Fruit fly (Drosophila melanogaster): ENCODE measurements around the gene CG31465.

The CG31465 gene

dm6 chr3R:21853618-21854573, 26.7 kb upstream of the CG31465 start:
- TF ChIP-seq Sin3A (optimal IDR thresholded peaks at IDR 0.05) (no peak), ttk (optimal IDR thresholded peaks at IDR 0.05) (no peak), insv (optimal IDR thresholded peaks at IDR 0.05) (no peak), psq (optimal IDR thresholded peaks at IDR 0.05) (no peak), h (optimal IDR thresholded peaks at IDR 0.05) (no peak), Myc (optimal IDR thresholded peaks at IDR 0.05) (no peak)

DNA sequence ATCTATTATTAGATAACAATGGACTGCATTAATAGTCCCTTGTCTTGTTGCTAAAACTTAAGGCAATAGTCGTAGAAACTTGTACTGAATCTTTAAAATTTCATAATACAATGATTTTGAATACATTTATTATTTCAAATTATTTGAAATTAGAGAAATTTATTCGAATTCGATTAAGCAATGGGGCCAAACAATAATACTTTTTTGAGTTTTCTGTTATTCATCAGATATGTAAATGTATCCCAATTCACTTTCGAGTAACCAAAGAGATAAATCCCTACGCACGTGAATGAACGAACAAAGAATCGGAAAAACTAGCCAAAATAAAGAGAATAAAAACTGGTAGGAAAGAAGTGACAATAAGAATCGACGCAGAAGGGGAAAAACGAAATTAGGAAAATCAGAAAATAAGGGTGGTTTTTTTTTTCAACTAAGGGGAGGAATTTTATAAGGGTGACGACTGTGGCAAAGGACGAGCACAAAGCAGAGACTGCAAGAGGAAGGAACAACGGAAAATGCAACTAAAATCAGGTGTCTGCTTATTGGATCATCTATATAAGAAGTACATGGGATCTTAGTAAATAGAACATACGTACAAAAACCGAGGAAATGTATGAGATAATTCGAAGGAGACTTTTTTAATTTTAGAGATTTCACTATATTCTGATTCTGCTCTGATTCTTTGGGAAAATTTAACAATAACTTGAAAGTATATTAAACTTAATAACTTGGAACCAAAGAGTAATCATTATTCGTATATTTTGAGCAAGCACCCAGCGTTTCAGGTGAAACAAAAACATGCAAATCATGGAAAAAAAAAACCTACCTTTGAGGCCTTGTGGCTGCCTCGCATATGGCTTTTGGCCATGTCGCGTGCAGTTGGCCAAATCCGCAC, 25.8 kb upstream of the CG31465 start:
- TF ChIP-seq h (optimal IDR thresholded peaks at IDR 0.05) (no peak), insv (optimal IDR thresholded peaks at IDR 0.05) (no peak), ttk (optimal IDR thresholded peaks at IDR 0.05) (no peak), Myc (optimal IDR thresholded peaks at IDR 0.05) (no peak), Sin3A (optimal IDR thresholded peaks at IDR 0.05) (no peak), psq (optimal IDR thresholded peaks at IDR 0.05) (no peak)

dm6 chr3R:21855469-21855826, 25.2 kb upstream of the CG31465 start:
- TF ChIP-seq Sin3A (optimal IDR thresholded peaks at IDR 0.05), result no peak
- no peak for TF ChIP-seq h (optimal IDR thresholded peaks at IDR 0.05)
- no peak for TF ChIP-seq psq (optimal IDR thresholded peaks at IDR 0.05)
- TF ChIP-seq insv (optimal IDR thresholded peaks at IDR 0.05), result no peak
- TF ChIP-seq Myc (optimal IDR thresholded peaks at IDR 0.05), result no peak
- no peak for TF ChIP-seq ttk (optimal IDR thresholded peaks at IDR 0.05)

DNA sequence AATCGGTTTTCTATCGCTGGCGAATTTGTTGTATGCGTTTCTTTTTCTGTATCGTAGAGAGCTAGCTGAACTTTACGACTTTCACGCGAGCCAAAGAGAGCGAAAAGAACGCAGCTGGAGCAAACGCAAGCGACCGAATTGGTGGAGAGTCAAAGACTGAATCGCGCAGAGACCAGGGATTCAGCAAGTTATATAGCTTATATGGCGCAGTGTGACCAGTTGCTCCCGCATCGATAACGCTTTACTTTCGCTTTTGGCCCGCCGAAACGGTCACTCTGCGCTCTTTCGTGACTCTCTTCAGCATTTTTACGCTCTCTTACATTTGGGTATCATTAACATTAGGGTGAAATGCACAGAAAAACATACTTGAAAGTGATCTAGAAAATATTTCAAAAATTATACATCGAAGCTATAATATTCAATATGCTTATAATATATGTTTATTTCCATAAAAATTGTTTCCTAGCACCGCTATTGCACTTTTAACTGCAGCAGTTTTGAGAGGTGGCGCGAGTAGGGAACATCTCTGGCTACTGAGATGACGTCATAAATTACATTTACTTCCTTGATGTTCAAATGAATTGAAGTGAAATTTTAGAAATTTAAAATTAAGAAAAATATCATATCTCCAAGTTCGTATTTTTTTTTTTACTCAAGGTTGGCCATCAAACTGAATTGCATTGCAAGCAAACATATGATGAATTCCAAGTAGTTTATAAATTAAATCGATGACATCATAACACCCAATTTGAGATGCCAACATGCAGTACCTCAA, 24.3 kb upstream of the CG31465 start, which contains the start of gene glec:
Gene glec (minus strand): TSS at position 169 of the 775 bp plus-strand sequence.
- TF ChIP-seq Myc (optimal IDR thresholded peaks at IDR 0.05), result no peak
- no peak for TF ChIP-seq psq (optimal IDR thresholded peaks at IDR 0.05)
- no peak for TF ChIP-seq Sin3A (optimal IDR thresholded peaks at IDR 0.05)
- TF ChIP-seq insv (optimal IDR thresholded peaks at IDR 0.05), result no peak
- no peak for TF ChIP-seq ttk (optimal IDR thresholded peaks at IDR 0.05)
- TF ChIP-seq h (optimal IDR thresholded peaks at IDR 0.05), result no peak

DNA sequence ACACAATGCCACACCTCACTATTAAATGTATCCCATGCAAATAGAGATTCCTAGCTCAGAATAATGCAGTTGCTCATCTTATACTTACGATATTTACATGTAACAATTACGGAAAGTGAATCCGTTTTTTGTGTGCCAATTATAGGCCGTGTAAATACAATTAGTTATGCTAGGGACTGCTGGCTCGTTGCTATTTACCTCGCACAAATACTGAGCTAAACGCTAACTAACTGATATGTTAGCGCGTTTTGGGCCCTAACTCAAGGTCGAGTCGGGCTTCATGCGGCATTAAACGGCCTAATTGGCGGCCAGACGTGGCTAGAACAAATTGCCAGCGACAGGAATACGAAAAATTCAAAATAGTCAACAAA, 23.8 kb upstream of the CG31465 start:
- TF ChIP-seq h (optimal IDR thresholded peaks at IDR 0.05) (no peak), Myc (optimal IDR thresholded peaks at IDR 0.05) (no peak), ttk (optimal IDR thresholded peaks at IDR 0.05) (no peak), insv (optimal IDR thresholded peaks at IDR 0.05) (no peak), Sin3A (optimal IDR thresholded peaks at IDR 0.05) (no peak), psq (optimal IDR thresholded peaks at IDR 0.05) (no peak)

DNA sequence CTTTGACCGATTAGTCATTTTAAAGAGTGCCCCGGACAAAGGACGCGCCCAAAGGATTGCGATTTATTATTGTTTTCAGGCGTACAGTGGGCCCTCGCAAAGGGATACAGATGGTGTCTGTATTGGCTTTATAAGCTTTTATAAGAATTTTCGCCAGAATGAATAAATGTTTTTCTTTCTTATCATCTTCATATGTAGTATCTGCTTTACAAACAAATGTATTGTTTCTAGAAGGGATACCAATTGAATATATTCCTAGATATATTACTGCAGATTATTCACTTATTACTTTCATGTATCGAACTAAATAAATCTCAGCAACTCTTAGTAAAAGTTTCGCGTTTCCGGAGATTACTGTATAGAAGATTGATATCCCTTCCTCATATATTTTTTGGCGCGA, 23.1 kb upstream of the CG31465 start:
- TF ChIP-seq insv (optimal IDR thresholded peaks at IDR 0.05), result no peak
- no peak for TF ChIP-seq Sin3A (optimal IDR thresholded peaks at IDR 0.05)
- TF ChIP-seq h (optimal IDR thresholded peaks at IDR 0.05), result no peak
- TF ChIP-seq psq (optimal IDR thresholded peaks at IDR 0.05), result no peak
- no peak for TF ChIP-seq ttk (optimal IDR thresholded peaks at IDR 0.05)
- no peak for TF ChIP-seq Myc (optimal IDR thresholded peaks at IDR 0.05)

DNA sequence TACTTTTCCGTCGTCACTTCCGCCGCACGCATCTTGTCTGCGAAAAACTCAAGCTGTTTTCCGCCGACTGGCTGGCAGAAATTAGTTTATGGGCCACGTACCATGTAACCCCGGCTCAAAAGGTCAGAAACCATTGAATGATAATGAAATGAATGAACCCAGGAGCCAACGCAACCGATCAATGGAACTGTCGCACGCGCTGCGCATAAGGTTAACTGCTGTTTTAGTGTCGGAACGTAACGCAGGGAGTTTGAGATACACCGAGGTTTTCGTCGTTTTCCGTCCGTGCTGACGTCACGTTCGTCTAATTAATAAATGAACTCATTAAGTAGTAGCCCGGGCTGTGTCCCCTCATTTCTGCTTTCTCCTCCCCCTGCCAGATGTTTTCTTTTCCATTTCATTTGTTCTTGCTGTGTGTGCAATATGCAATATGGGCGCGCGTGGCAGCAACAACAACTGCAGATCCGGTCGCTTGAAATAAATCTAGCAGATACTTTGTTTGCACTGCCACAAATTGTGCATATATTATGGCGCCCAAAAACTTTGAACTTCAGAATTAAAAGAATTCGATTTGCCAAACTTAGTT, 22.2 kb upstream of the CG31465 start:
- no peak for TF ChIP-seq Sin3A (optimal IDR thresholded peaks at IDR 0.05)
- no peak for TF ChIP-seq ttk (optimal IDR thresholded peaks at IDR 0.05)
- no peak for TF ChIP-seq Myc (optimal IDR thresholded peaks at IDR 0.05)

DNA sequence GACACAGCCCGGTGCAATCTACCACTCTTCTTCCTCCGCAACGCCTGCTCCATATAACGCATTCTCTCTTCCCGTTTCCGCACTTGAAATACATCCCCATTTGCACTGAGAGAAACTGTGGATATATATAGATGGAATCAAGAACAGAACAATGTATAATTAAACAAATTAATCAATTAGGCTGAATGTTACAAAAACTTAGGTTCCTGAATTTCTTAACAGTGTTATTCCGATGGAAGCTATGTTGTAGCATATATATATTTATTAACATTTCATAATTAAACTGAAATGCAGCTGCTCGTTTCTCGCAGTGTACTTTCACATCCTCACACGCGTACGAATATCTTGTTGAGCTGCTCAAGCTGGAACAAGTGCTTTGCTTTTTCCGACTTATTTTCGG, 21.1 kb upstream of the CG31465 start:
- TF ChIP-seq Sin3A (optimal IDR thresholded peaks at IDR 0.05) (no peak), psq (optimal IDR thresholded peaks at IDR 0.05) (no peak), ttk (optimal IDR thresholded peaks at IDR 0.05) (no peak), Myc (optimal IDR thresholded peaks at IDR 0.05) (no peak), h (optimal IDR thresholded peaks at IDR 0.05) (no peak), insv (optimal IDR thresholded peaks at IDR 0.05) (no peak)

dm6 chr3R:21862137-21862850, 18.3 kb upstream of the CG31465 start:
- TF ChIP-seq psq (optimal IDR thresholded peaks at IDR 0.05) (no peak), Myc (optimal IDR thresholded peaks at IDR 0.05) (no peak), Sin3A (optimal IDR thresholded peaks at IDR 0.05) (no peak), h (optimal IDR thresholded peaks at IDR 0.05) (no peak), ttk (optimal IDR thresholded peaks at IDR 0.05) (no peak), insv (optimal IDR thresholded peaks at IDR 0.05) (no peak)

DNA sequence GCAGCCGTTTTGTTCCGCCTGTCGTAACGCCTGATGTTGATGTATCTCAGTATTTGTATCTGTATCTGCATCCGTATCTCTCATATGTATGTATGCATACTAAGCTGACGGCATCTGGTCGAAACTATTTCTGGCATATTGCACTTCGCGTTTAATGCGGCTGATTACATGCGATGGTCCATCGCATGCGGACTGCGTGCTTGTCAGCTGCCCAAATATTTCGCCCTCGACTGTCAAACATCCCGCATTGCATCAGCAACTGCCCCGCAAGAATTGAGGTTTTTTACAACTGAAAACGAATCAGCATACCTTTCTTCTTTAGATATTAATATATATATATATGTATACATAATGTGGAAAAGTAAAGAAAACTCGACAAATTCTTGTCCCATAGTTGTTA, 17.7 kb upstream of the CG31465 start:
- TF ChIP-seq insv (optimal IDR thresholded peaks at IDR 0.05), result no peak

- TF ChIP-seq Myc (optimal IDR thresholded peaks at IDR 0.05) (no peak), ttk (optimal IDR thresholded peaks at IDR 0.05) (no peak), psq (optimal IDR thresholded peaks at IDR 0.05) (no peak), insv (optimal IDR thresholded peaks at IDR 0.05) (no peak), h (optimal IDR thresholded peaks at IDR 0.05) (no peak), Sin3A (optimal IDR thresholded peaks at IDR 0.05) (no peak)
Observed at dm6 chr3R:21863817-21864384, 16.7 kb upstream of the CG31465 start.
